Worm (Caenorhabditis elegans) whole organism, late embryonic: ENCODE measurements around the gene F21H7.12.

Experiments
- F13H6.1 ChIP-seq: sonication (generic microtip); optimal IDR thresholded peaks from 2 replicates; lab custom pipeline; 2016; ENCODE audit warnings: missing genetic modification characterization, missing compliant biosample characterization
- K02D7.2 ChIP-seq: sonication (generic microtip); optimal IDR thresholded peaks from 2 replicates; lab custom pipeline; 2017; ENCODE audit warnings: mild to moderate bottlenecking, missing genetic modification characterization, missing compliant biosample characterization
- T23F11.4 ChIP-seq: fragments of 200-800 bp; sonication (Bioruptor generic); optimal IDR thresholded peaks from 2 replicates; lab custom pipeline; 2018; ENCODE audit warnings: mild to moderate bottlenecking, missing genetic modification characterization, missing compliant biosample characterization
- ama-1 ChIP-seq: fragments of 150-350 bp; optimal IDR thresholded peaks from 2 replicates; lab custom pipeline; 2014
- ceh-14 ChIP-seq: sonication (generic microtip); optimal IDR thresholded peaks from 2 replicates; lab custom pipeline; 2016; ENCODE audit warnings: missing genotype, missing genetic modification characterization, missing compliant biosample characterization
- gmeb-2 ChIP-seq: sonication (generic microtip); optimal IDR thresholded peaks from 2 replicates; lab custom pipeline; 2016; ENCODE audit warnings: missing genetic modification characterization, inconsistent platforms, missing compliant biosample characterization
- hlh-13 ChIP-seq: fragments of 200-800 bp; sonication (Bioruptor generic); optimal IDR thresholded peaks from 2 replicates; lab custom pipeline; 2018; ENCODE audit warnings: mild to moderate bottlenecking, missing genetic modification characterization, missing compliant biosample characterization
- npax-4 ChIP-seq: sonication (generic microtip); optimal IDR thresholded peaks from 2 replicates; lab custom pipeline; 2016; ENCODE audit warnings: missing genetic modification characterization, missing compliant biosample characterization
- pag-3 ChIP-seq: sonication (generic microtip); optimal IDR thresholded peaks from 2 replicates; lab custom pipeline; 2016; ENCODE audit warnings: missing compliant biosample characterization, missing genetic modification characterization, borderline replicate concordance
- pqm-1 ChIP-seq: sonication (generic microtip); optimal IDR thresholded peaks from 2 replicates; lab custom pipeline; 2016; ENCODE audit warnings: missing genetic modification characterization, missing compliant biosample characterization
- tbx-2 ChIP-seq: sonication (generic microtip); optimal IDR thresholded peaks from 2 replicates; lab custom pipeline; 2016; ENCODE audit warnings: missing genetic modification characterization, missing compliant biosample characterization
- tbx-7 ChIP-seq: sonication (generic microtip); optimal IDR thresholded peaks from 2 replicates; lab custom pipeline; 2016; ENCODE audit warnings: missing genotype, missing genetic modification characterization, missing compliant biosample characterization
- unc-42 ChIP-seq: sonication (generic microtip); optimal IDR thresholded peaks from 2 replicates; lab custom pipeline; 2016; ENCODE audit warnings: missing genotype, missing genetic modification characterization, missing compliant biosample characterization
- unc-86 ChIP-seq: sonication (generic microtip); optimal IDR thresholded peaks from 2 replicates; lab custom pipeline; 2016; ENCODE audit warnings: missing genetic modification characterization, missing compliant biosample characterization

ce11 chrV:16256395-16256794 is 26.4 kb downstream of the F21H7.12 start, which contains the start of gene bgnt-1.3:
- TF ChIP-seq unc-86 (tag; lab: Kevin White, UChicago) (no peak), pag-3 (no peak), K02D7.2 (no peak), gmeb-2 (tag; lab: Kevin White, UChicago) (no peak), hlh-13 (GFP tag; lab: Kevin White, UChicago) (no peak), pqm-1 (tag; lab: Kevin White, UChicago) (no peak), tbx-7 (tag; lab: Kevin White, UChicago) (no peak), unc-42 (tag; lab: Kevin White, UChicago) (no peak), ama-1 (lab: Kevin White, UChicago) (no peak), npax-4 (no peak), T23F11.4 (GFP tag; lab: Kevin White, UChicago) (no peak), tbx-2 (tag; lab: Kevin White, UChicago) (no peak), ceh-14 (tag; lab: Kevin White, UChicago) (no peak), F13H6.1 (tag; lab: Kevin White, UChicago) (no peak)
